Fruit fly (Drosophila melanogaster) whole organism, pupa: ENCODE measurements around the gene Dlip1.

Experiments
- CG12605 ChIP-seq: fragments of 200-800 bp; sonication (Bioruptor generic); IDR thresholded peaks from 2 replicates; pipeline ENCODE4 v1.3.6; 2022; ENCODE audit warnings: missing biosample characterization, missing genetic modification characterization
- CG15710 ChIP-seq: fragments of 200-800 bp; sonication (Bioruptor generic); optimal IDR thresholded peaks from 2 replicates; lab custom pipeline; 2018; ENCODE audit warnings: missing biosample characterization, mild to moderate bottlenecking, missing genetic modification characterization, moderate library complexity
- D1 ChIP-seq: fragments of 200-800 bp; sonication (Bioruptor generic); optimal IDR thresholded peaks from 2 replicates; lab custom pipeline; 2018; ENCODE audit warnings: missing biosample characterization, mild to moderate bottlenecking, missing genetic modification characterization, moderate library complexity
- EcR ChIP-seq: fragments of 200-800 bp; sonication (Bioruptor generic); optimal IDR thresholded peaks from 3 replicates; lab custom pipeline; 2019; ENCODE audit warnings: missing biosample characterization, missing genetic modification characterization, mild to moderate bottlenecking, moderate library complexity, missing genetic modification reagents
- rn ChIP-seq: fragments of 200-800 bp; sonication (Bioruptor generic); IDR thresholded peaks from 2 replicates; pipeline ENCODE4 v1.3.6; 2022; ENCODE audit warnings: missing biosample characterization, missing genetic modification characterization

DNA sequence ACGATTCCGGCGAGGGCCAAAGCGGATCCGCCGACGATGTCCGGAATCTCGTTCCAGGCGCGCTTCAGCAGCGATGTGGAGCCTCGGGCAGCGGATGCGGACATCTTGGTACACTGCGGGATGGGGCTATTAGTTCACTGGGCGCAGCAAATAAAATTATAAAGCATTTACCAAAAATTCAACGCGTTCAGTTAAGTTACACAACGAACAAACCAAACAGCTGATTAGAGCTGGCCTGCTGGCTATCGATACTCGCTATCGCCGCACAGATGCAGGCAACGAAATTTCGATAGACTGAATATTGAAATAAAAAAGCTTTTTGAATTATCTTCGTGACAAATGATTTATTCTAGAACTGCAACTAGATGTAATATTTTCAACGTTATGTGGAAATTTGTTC, 1.3 kb downstream of the Dlip1 start, which contains the start of gene NdufA3:
- TF ChIP-seq CG15710 (tag; lab: Kevin White, UChicago) (no peak), D1 (tag; lab: Kevin White, UChicago) (no peak), EcR (GFP tag; lab: Kevin White, UChicago) (no peak), rn (no peak), CG12605 (GFP tag; lab: Robert Waterston, UW) (no peak)
